Fruit fly (Drosophila melanogaster): Measurements from ENCODE around the gene CG13678.

dm6 chr3L:8211590-8211989, 10.4 kb upstream of the CG13678 start, which contains the start of gene CG8006:
- TF ChIP-seq chinmo (GFP tag; IDR thresholded peaks at IDR 0.05; ENCODE audit: partially characterized antibody) = no peak
- no peak for TF ChIP-seq row (GFP tag; IDR thresholded peaks at IDR 0.05)
- TF ChIP-seq tll (GFP tag; optimal IDR thresholded peaks at IDR 0.05) = no peak
- no peak for TF ChIP-seq Hey (tag; optimal IDR thresholded peaks at IDR 0.05)

Measured in whole organism, embryonic.